Fruit fly (Drosophila melanogaster) whole organism, embryonic: ENCODE data around the gene Sbp2.

Experiments used
- Antp ChIP-seq: fragments of 200-800 bp; sonication (Bioruptor generic); optimal IDR thresholded peaks from 3 replicates; lab custom pipeline; 2016; ENCODE audit warnings: missing biosample characterization, missing genetic modification characterization
- Atf3 ChIP-seq: fragments of 200-800 bp; sonication (Bioruptor generic); optimal IDR thresholded peaks from 3 replicates; lab custom pipeline; 2016; ENCODE audit warnings: missing biosample characterization, missing genetic modification characterization
- Bteb2 ChIP-seq: fragments of 200-800 bp; sonication (Bioruptor generic); optimal IDR thresholded peaks from 2 replicates; lab custom pipeline; 2016; ENCODE audit warnings: missing biosample characterization, missing genetic modification characterization
- CG1024 ChIP-seq: fragments of 200-800 bp; sonication (Bioruptor generic); IDR thresholded peaks from 2 replicates; pipeline ENCODE4 v1.3.6; 2022; ENCODE audit warnings: missing biosample characterization, missing genetic modification characterization
- CG10959 ChIP-seq: fragments of 200-800 bp; sonication (Bioruptor generic); IDR thresholded peaks from 2 replicates; pipeline ENCODE4 v1.3.6; 2022; ENCODE audit warnings: missing biosample characterization, missing genetic modification characterization
- CG11398 ChIP-seq: fragments of 200-800 bp; sonication (Bioruptor generic); optimal IDR thresholded peaks from 2 replicates; lab custom pipeline; 2016; ENCODE audit warnings: missing biosample characterization, missing genetic modification characterization
- CG12219 ChIP-seq: fragments of 200-800 bp; sonication (Bioruptor generic); optimal IDR thresholded peaks from 3 replicates; lab custom pipeline; 2018; ENCODE audit warnings: missing biosample characterization, mild to moderate bottlenecking, missing genetic modification characterization
- CG12391 ChIP-seq: fragments of 200-800 bp; sonication (Bioruptor generic); optimal IDR thresholded peaks from 3 replicates; lab custom pipeline; 2018; ENCODE audit warnings: missing biosample characterization, mild to moderate bottlenecking, missing genetic modification characterization, moderate library complexity
- CG14050 ChIP-seq: fragments of 200-800 bp; sonication (Bioruptor generic); IDR thresholded peaks from 3 replicates; pipeline ENCODE4 v1.3.6; 2022; ENCODE audit warnings: missing biosample characterization, missing genetic modification characterization
- CG14965 ChIP-seq: fragments of 200-800 bp; sonication (Bioruptor generic); optimal IDR thresholded peaks from 2 replicates; lab custom pipeline; 2016; ENCODE audit warnings: missing biosample characterization, missing genetic modification characterization, borderline replicate concordance
- CG15011 ChIP-seq: fragments of 200-800 bp; sonication (Bioruptor generic); optimal IDR thresholded peaks from 3 replicates; lab custom pipeline; 2018; ENCODE audit warnings: missing biosample characterization, mild to moderate bottlenecking, missing genetic modification characterization
- CG15601 ChIP-seq: fragments of 200-800 bp; sonication (Bioruptor generic); optimal IDR thresholded peaks from 3 replicates; lab custom pipeline; 2019; ENCODE audit warnings: missing biosample characterization, mild to moderate bottlenecking, missing genetic modification characterization, moderate library complexity
- CG16815 ChIP-seq: fragments of 200-800 bp; sonication (Bioruptor generic); optimal IDR thresholded peaks from 3 replicates; lab custom pipeline; 2017; ENCODE audit warnings: missing biosample characterization, mild to moderate bottlenecking, missing genetic modification characterization
- CG17361 ChIP-seq: fragments of 200-800 bp; sonication (Bioruptor generic); IDR thresholded peaks from 3 replicates; pipeline ENCODE4 v1.3.6; 2022; ENCODE audit warnings: missing biosample characterization, missing genetic modification characterization
- CG17385 ChIP-seq: fragments of 200-800 bp; sonication (Bioruptor generic); optimal IDR thresholded peaks from 3 replicates; lab custom pipeline; 2018; ENCODE audit warnings: missing biosample characterization, mild to moderate bottlenecking, missing genetic modification characterization
- CG18262 ChIP-seq: fragments of 200-800 bp; optimal IDR thresholded peaks from 3 replicates; lab custom pipeline; 2019; ENCODE audit warnings: missing biosample characterization, mild to moderate bottlenecking, missing genetic modification characterization, moderate library complexity
- CG18764 ChIP-seq: fragments of 200-800 bp; sonication (Bioruptor generic); optimal IDR thresholded peaks from 3 replicates; lab custom pipeline; 2016; ENCODE audit warnings: missing biosample characterization, missing genetic modification characterization
- CG32532 ChIP-seq: fragments of 200-800 bp; sonication (Bioruptor generic); IDR thresholded peaks from 2 replicates; pipeline ENCODE4 v1.3.6; 2022; ENCODE audit warnings: missing biosample characterization, missing genetic modification characterization
- CG4707 ChIP-seq: fragments of 200-800 bp; sonication (Bioruptor generic); optimal IDR thresholded peaks from 2 replicates; lab custom pipeline; 2018; ENCODE audit warnings: missing biosample characterization, mild to moderate bottlenecking, missing genetic modification characterization, moderate library complexity
- CG6254 ChIP-seq: fragments of 200-800 bp; sonication (Bioruptor generic); optimal IDR thresholded peaks from 3 replicates; lab custom pipeline; 2017; ENCODE audit warnings: mild to moderate bottlenecking, missing biosample characterization, missing genetic modification reagents, missing genetic modification characterization
- CG6765 ChIP-seq: fragments of 200-800 bp; sonication (Bioruptor generic); optimal IDR thresholded peaks from 3 replicates; lab custom pipeline; 2017; ENCODE audit warnings: missing biosample characterization, mild to moderate bottlenecking, missing genetic modification characterization
- CG7271 ChIP-seq: fragments of 200-800 bp; sonication (Bioruptor generic); optimal IDR thresholded peaks from 2 replicates; lab custom pipeline; 2018; ENCODE audit warnings: missing biosample characterization, mild to moderate bottlenecking, missing genetic modification characterization, moderate library complexity
- CG9932 ChIP-seq: fragments of 200-800 bp; sonication (Bioruptor generic); IDR thresholded peaks from 2 replicates; pipeline ENCODE4 v1.3.6; 2022; ENCODE audit warnings: missing biosample characterization, missing genetic modification characterization
- Dp ChIP-seq: fragments of 200-800 bp; sonication (Bioruptor generic); optimal IDR thresholded peaks from 2 replicates; lab custom pipeline; 2018; ENCODE audit warnings: missing biosample characterization, mild to moderate bottlenecking, missing genetic modification characterization, moderate library complexity
- Elba2 ChIP-seq: fragments of 200-800 bp; sonication (Bioruptor generic); optimal IDR thresholded peaks from 3 replicates; lab custom pipeline; 2016; ENCODE audit warnings: missing biosample characterization, missing genetic modification characterization
- GATAe ChIP-seq: fragments of 200-800 bp; sonication (Bioruptor generic); conservative IDR thresholded peaks from 2 replicates; pipeline ENCODE4 v1.3.6; 2022; ENCODE audit warnings: missing biosample characterization, missing genetic modification characterization
- H15 ChIP-seq: fragments of 200-800 bp; sonication (Bioruptor generic); IDR thresholded peaks from 3 replicates; pipeline ENCODE4 v1.3.6; 2022; ENCODE audit warnings: missing biosample characterization, missing genetic modification characterization
- HLHmδ ChIP-seq: fragments of 200-800 bp; sonication (Bioruptor generic); optimal IDR thresholded peaks from 2 replicates; lab custom pipeline; 2018; ENCODE audit warnings: missing biosample characterization, mild to moderate bottlenecking, missing genetic modification characterization, moderate library complexity
- MESR4 ChIP-seq: fragments of 200-800 bp; sonication (Bioruptor generic); optimal IDR thresholded peaks from 2 replicates; lab custom pipeline; 2018; ENCODE audit warnings: missing biosample characterization, mild to moderate bottlenecking, missing genetic modification characterization, moderate library complexity
- Med ChIP-seq: fragments of 200-800 bp; sonication (Bioruptor generic); peaks from one replicate; lab custom pipeline; 2016; ENCODE audit warnings: missing biosample characterization, missing genetic modification characterization, mild to moderate bottlenecking, inconsistent platforms, moderate library complexity
- Ptx1 ChIP-seq: fragments of 200-800 bp; sonication (Bioruptor generic); IDR thresholded peaks from 2 replicates; pipeline ENCODE4 v1.3.6; 2022; ENCODE audit warnings: missing biosample characterization, missing genetic modification characterization
- Rx ChIP-seq: fragments of 200-800 bp; sonication (Bioruptor generic); IDR thresholded peaks from 2 replicates; pipeline ENCODE4 v1.3.6; 2022; ENCODE audit warnings: missing biosample characterization, missing genetic modification characterization
- Sox100B ChIP-seq: fragments of 200-800 bp; sonication (Bioruptor generic); optimal IDR thresholded peaks from 3 replicates; lab custom pipeline; 2018; ENCODE audit warnings: missing biosample characterization, mild to moderate bottlenecking, missing genetic modification characterization
- Usf ChIP-seq: fragments of 200-800 bp; sonication (Bioruptor generic); optimal IDR thresholded peaks from 2 replicates; lab custom pipeline; 2017; ENCODE audit warnings: missing genotype, missing biosample characterization, missing genetic modification characterization
- Xbp1 ChIP-seq: fragments of 200-800 bp; sonication (Bioruptor generic); optimal IDR thresholded peaks from 3 replicates; lab custom pipeline; 2016; ENCODE audit warnings: missing biosample characterization, mild to moderate bottlenecking, missing genetic modification characterization
- YL-1 ChIP-seq: fragments of 200-800 bp; sonication (Bioruptor generic); optimal IDR thresholded peaks from 3 replicates; lab custom pipeline; 2017; ENCODE audit warnings: missing biosample characterization, mild to moderate bottlenecking, missing genetic modification characterization
- dmrt99B ChIP-seq: fragments of 200-800 bp; sonication (Bioruptor generic); optimal IDR thresholded peaks from 2 replicates; lab custom pipeline; 2018; ENCODE audit warnings: missing biosample characterization, mild to moderate bottlenecking, missing genetic modification characterization, moderate library complexity
- gfzf ChIP-seq: fragments of 200-800 bp; sonication (Bioruptor generic); optimal IDR thresholded peaks from 2 replicates; lab custom pipeline; 2016; ENCODE audit warnings: missing biosample characterization, mild to moderate bottlenecking, missing genetic modification characterization, moderate library complexity
- gsb-n ChIP-seq: fragments of 200-800 bp; sonication (Bioruptor generic); optimal IDR thresholded peaks from 3 replicates; lab custom pipeline; 2018; ENCODE audit warnings: missing biosample characterization, mild to moderate bottlenecking, missing genetic modification characterization
- ham ChIP-seq: fragments of 200-800 bp; sonication (Bioruptor generic); IDR thresholded peaks from 2 replicates; pipeline ENCODE4 v1.3.6; 2022; ENCODE audit warnings: missing biosample characterization, missing genetic modification characterization
- jumu ChIP-seq: fragments of 200-800 bp; sonication (Bioruptor generic); optimal IDR thresholded peaks from 3 replicates; lab custom pipeline; 2016; ENCODE audit warnings: missing biosample characterization, missing genetic modification characterization
- onecut ChIP-seq: fragments of 200-800 bp; sonication (Bioruptor generic); IDR thresholded peaks from 2 replicates; pipeline ENCODE4 v1.3.6; 2022; ENCODE audit warnings: missing biosample characterization, missing genetic modification characterization
- pan ChIP-seq, 4 experiments: fragments of >200 bp in 3 of 4; fragments of 200-800 bp in 1 of 4; sonication (Bioruptor generic) in 1 of 4; optimal IDR thresholded peaks in 3 of 4; IDR thresholded peaks in 1 of 4; 2 replicates each; pipeline versions ENCODE4 v1.3.6 to Lab custom; 2017 to 2022; ENCODE audit warnings: missing biosample characterization in 2 of 4, missing genetic modification characterization in 2 of 4, mixed read lengths in 1 of 4
- prd ChIP-seq, 3 experiments: fragments of >200 bp in 2 of 3; fragments of 200-800 bp in 1 of 3; sonication (Bioruptor generic) in 1 of 3; optimal IDR thresholded peaks in 2 of 3; IDR thresholded peaks in 1 of 3; 2 replicates in 2 of 3; 3 replicates in 1 of 3; pipeline versions ENCODE4 v1.3.6 to Lab custom; 2017 to 2022; ENCODE audit warnings: missing biosample characterization in 1 of 3, missing genetic modification characterization in 1 of 3
- shn ChIP-seq: fragments of 200-800 bp; sonication (Bioruptor generic); optimal IDR thresholded peaks from 3 replicates; lab custom pipeline; 2016; ENCODE audit warnings: missing biosample characterization, missing genetic modification characterization
- sima ChIP-seq: fragments of 200-800 bp; sonication (Bioruptor generic); optimal IDR thresholded peaks from 2 replicates; lab custom pipeline; 2016; ENCODE audit warnings: missing biosample characterization, missing genetic modification characterization
- sisA ChIP-seq: fragments of 200-800 bp; sonication (Bioruptor generic); IDR thresholded peaks from 2 replicates; pipeline ENCODE4 v1.3.6; 2022; ENCODE audit warnings: missing biosample characterization, missing genetic modification characterization
- so ChIP-seq: fragments of 200-800 bp; sonication (Bioruptor generic); IDR thresholded peaks from 3 replicates; pipeline ENCODE4 v1.3.6; 2022; ENCODE audit warnings: missing biosample characterization, missing genetic modification characterization
- tgo ChIP-seq: fragments of 200-800 bp; sonication (Bioruptor generic); IDR thresholded peaks from 3 replicates; pipeline ENCODE4 v1.3.6; 2022; ENCODE audit warnings: missing biosample characterization, missing genetic modification characterization
- wek ChIP-seq: fragments of 200-800 bp; sonication (Bioruptor generic); optimal IDR thresholded peaks from 3 replicates; lab custom pipeline; 2018; ENCODE audit warnings: missing biosample characterization, mild to moderate bottlenecking, missing genetic modification characterization, moderate library complexity
- zen ChIP-seq: fragments of 200-800 bp; sonication (Bioruptor generic); optimal IDR thresholded peaks from 3 replicates; lab custom pipeline; 2018; ENCODE audit warnings: missing biosample characterization, mild to moderate bottlenecking, missing genetic modification characterization, moderate library complexity

The Sbp2 gene

dm6 chr3L:8296941-8297340 is 7.0 kb upstream of the Sbp2 start, which contains the start of gene Rab19 (continued):
- no peak for TF ChIP-seq CG10959
- no peak for TF ChIP-seq Usf (GFP tag; lab: Kevin White, UChicago)
- TF ChIP-seq shn: no peak
- TF ChIP-seq jumu (GFP tag; lab: Kevin White, UChicago): no peak
- TF ChIP-seq pan (optimal IDR thresholded peaks at IDR 0.05; lab: Kevin White, UChicago): no peak
- no peak for TF ChIP-seq pan (GFP tag; optimal IDR thresholded peaks at IDR 0.05 in 1 of 2, IDR thresholded peaks at IDR 0.05 in 1 of 2)
- no peak for TF ChIP-seq CG14050 (GFP tag; lab: Robert Waterston, UW)
- TF ChIP-seq CG16815 (GFP tag; lab: Kevin White, UChicago): no peak
- TF ChIP-seq Atf3: no peak
- no peak for TF ChIP-seq CG32532
- TF ChIP-seq CG15011 (GFP tag; lab: Kevin White, UChicago): no peak
- peak; percentile 36 for TF ChIP-seq CG17385
- TF ChIP-seq CG1024: no peak
- TF ChIP-seq Med: peak; percentile 69
- peak; percentile 77 for TF ChIP-seq gsb-n (tag; lab: Kevin White, UChicago)
- no peak for TF ChIP-seq ham (GFP tag; lab: Robert Waterston, UW)
- peak; percentile 3 for TF ChIP-seq CG12391 (tag; lab: Kevin White, UChicago)
- no peak for TF ChIP-seq onecut (GFP tag; lab: Robert Waterston, UW)
- TF ChIP-seq Xbp1 (GFP tag; lab: Kevin White, UChicago): no peak
- no peak for TF ChIP-seq Ptx1 (GFP tag; lab: Robert Waterston, UW)
- no peak for TF ChIP-seq sima (GFP tag; lab: Kevin White, UChicago)
- peak; percentile 72 for TF ChIP-seq MESR4 (GFP tag; lab: Kevin White, UChicago)
- TF ChIP-seq tgo (GFP tag; lab: Robert Waterston, UW): no peak
- no peak for TF ChIP-seq CG6254 (GFP tag; lab: Kevin White, UChicago)
- peak; percentile 1 for TF ChIP-seq YL-1 (GFP tag; lab: Kevin White, UChicago)
- no peak for TF ChIP-seq CG7271 (tag; lab: Kevin White, UChicago)
- no peak for TF ChIP-seq Sox100B (GFP tag; lab: Kevin White, UChicago)
- no peak for TF ChIP-seq Rx (GFP tag; lab: Robert Waterston, UW)
- no peak for TF ChIP-seq CG18764
- no peak for TF ChIP-seq CG17361 (GFP tag; lab: Robert Waterston, UW)
- TF ChIP-seq Dp (GFP tag; lab: Kevin White, UChicago): peak; percentile 61
- no peak for TF ChIP-seq wek
- no peak for TF ChIP-seq Elba2 (GFP tag; lab: Kevin White, UChicago)
- no peak for TF ChIP-seq Antp
- peak; percentile 48 for TF ChIP-seq CG15601
- no peak for TF ChIP-seq GATAe (GFP tag; lab: Robert Waterston, UW)
- TF ChIP-seq CG18262 (tag; lab: Kevin White, UChicago): no peak
- TF ChIP-seq so: no peak
- TF ChIP-seq CG4707 (GFP tag; lab: Kevin White, UChicago): no peak
- no peak for TF ChIP-seq CG12219 (GFP tag; lab: Kevin White, UChicago)
- TF ChIP-seq prd (optimal IDR thresholded peaks at IDR 0.05; lab: Kevin White, UChicago): no peak
- no peak for TF ChIP-seq prd (GFP tag; IDR thresholded peaks at IDR 0.05; lab: Robert Waterston, UW)
- no peak for TF ChIP-seq CG6765 (GFP tag; lab: Kevin White, UChicago)
- TF ChIP-seq HLHmδ: no peak
- TF ChIP-seq H15 (GFP tag; lab: Robert Waterston, UW): no peak
- TF ChIP-seq gfzf (GFP tag; lab: Kevin White, UChicago): no peak
- TF ChIP-seq CG11398 (GFP tag; lab: Kevin White, UChicago): no peak
- no peak for TF ChIP-seq dmrt99B (tag; lab: Kevin White, UChicago)
- no peak for TF ChIP-seq CG14965
- TF ChIP-seq Bteb2 (GFP tag; lab: Kevin White, UChicago): no peak
- no peak for TF ChIP-seq sisA (GFP tag; lab: Robert Waterston, UW)
- peak; percentile 16 for TF ChIP-seq zen
- no peak for TF ChIP-seq CG9932
